Worm (Caenorhabditis elegans) whole organism, L3 larva: Measurements from ENCODE around the gene col-127.

Experiments used
- aly-2 ChIP-seq: fragments of 150-350 bp; optimal IDR thresholded peaks from 2 replicates; lab custom pipeline; 2014; ENCODE audit warnings: missing biosample characterization, missing genetic modification characterization
- fos-1 ChIP-seq: fragments of 150-350 bp; optimal IDR thresholded peaks from 2 replicates; lab custom pipeline; 2014; ENCODE audit warnings: missing biosample characterization, missing genetic modification characterization
- mdl-1 ChIP-seq: fragments of 150-350 bp; optimal IDR thresholded peaks from 2 replicates; lab custom pipeline; 2014; ENCODE audit warnings: missing biosample characterization, missing genetic modification characterization
- nhr-23 ChIP-seq: fragments of 150-350 bp; optimal IDR thresholded peaks from 2 replicates; lab custom pipeline; 2014; ENCODE audit warnings: missing biosample characterization, missing genetic modification reagents, missing genetic modification characterization
- unc-62 ChIP-seq: fragments of 150-350 bp; sonication (generic microtip); optimal IDR thresholded peaks from 4 replicates; lab custom pipeline; 2014; ENCODE audit warnings: missing biosample characterization, missing genetic modification reagents, missing genetic modification characterization

- TF ChIP-seq aly-2 (tag; lab: Kevin White, UChicago) (no peak), nhr-23 (tag; lab: Kevin White, UChicago) (no peak), fos-1 (tag; lab: Kevin White, UChicago) (no peak), unc-62 (GFP tag; lab: Kevin White, UChicago) (no peak), mdl-1 (tag; lab: Kevin White, UChicago) (no peak)
Observed at ce11 chrIV:11288965-11289364, 23.0 kb upstream of the col-127 start.
